Worm (Caenorhabditis elegans): ENCODE measurements around the gene tag-18.

Gene tag-18

ce11 chrX:3694172-3694571, 39.7 kb downstream of the tag-18 start (continued):
- TF ChIP-seq snpc-1.3 (tag; optimal IDR thresholded peaks at IDR 0.05; ENCODE audit: insufficient read depth), result no peak
- TF ChIP-seq nhr-90 (tag; optimal IDR thresholded peaks at IDR 0.05), result no peak
- no peak for TF ChIP-seq nfya-2 (GFP tag; IDR thresholded peaks at IDR 0.05)
- no peak for TF ChIP-seq T07F8.4 (tag; optimal IDR thresholded peaks at IDR 0.05)
- TF ChIP-seq akir-1 (GFP tag; optimal IDR thresholded peaks at IDR 0.05), result no peak
- peak; percentile 63; the same call in 1 of the 2 replicates for TF ChIP-seq K11D2.4 (GFP tag; IDR thresholded peaks at IDR 0.05)
- TF ChIP-seq B0019.2 (GFP tag; conservative IDR thresholded peaks at IDR 0.05), result no peak
- TF ChIP-seq ceh-58 (GFP tag; IDR thresholded peaks at IDR 0.05), result no peak
- TF ChIP-seq hlh-12 (tag; optimal IDR thresholded peaks at IDR 0.05), result no peak
- peak; percentile 67; the same call in 1 of the 2 replicates for TF ChIP-seq zfh-2 (GFP tag; conservative IDR thresholded peaks at IDR 0.05)
- no peak for TF ChIP-seq ztf-22 (GFP tag; optimal IDR thresholded peaks at IDR 0.05)
- TF ChIP-seq F37B4.10 (GFP tag; IDR thresholded peaks at IDR 0.05), result no peak
- no peak for TF ChIP-seq zim-3 (tag; optimal IDR thresholded peaks at IDR 0.05)
- TF ChIP-seq tlf-1 (GFP tag; optimal IDR thresholded peaks at IDR 0.05), result no peak
- TF ChIP-seq Y79H2A.3 (GFP tag; conservative IDR thresholded peaks at IDR 0.05), result no peak
- TF ChIP-seq lin-35 (GFP tag; optimal IDR thresholded peaks at IDR 0.05), result no peak
- no peak for TF ChIP-seq hlh-26 (GFP tag; conservative IDR thresholded peaks at IDR 0.05)
- TF ChIP-seq Y53G8AR.9 (GFP tag; conservative IDR thresholded peaks at IDR 0.05), result no peak
- no peak for TF ChIP-seq rec-8 (tag; optimal IDR thresholded peaks at IDR 0.05)
- TF ChIP-seq xnd-1 (tag; optimal IDR thresholded peaks at IDR 0.05), result no peak
- no peak for TF ChIP-seq nhr-80 (tag; optimal IDR thresholded peaks at IDR 0.05)
- no peak for TF ChIP-seq unc-130 (GFP tag; optimal IDR thresholded peaks at IDR 0.05)
- peak; percentile 59 for TF ChIP-seq K12H6.12 (tag; optimal IDR thresholded peaks at IDR 0.05)
- peak; percentile 5 for TF ChIP-seq somi-1 (GFP tag; optimal IDR thresholded peaks at IDR 0.05)
- TF ChIP-seq let-607 (tag; optimal IDR thresholded peaks at IDR 0.05), result no peak
- no peak for TF ChIP-seq F22D6.2 (tag; optimal IDR thresholded peaks at IDR 0.05)
- TF ChIP-seq hmg-1.2 (GFP tag; IDR thresholded peaks at IDR 0.05), result peak; percentile 59; the same call in 1 of the 2 replicates
- TF ChIP-seq F52B5.7 (tag; optimal IDR thresholded peaks at IDR 0.05), result no peak
- no peak for TF ChIP-seq nhr-27 (tag; optimal IDR thresholded peaks at IDR 0.05)
- TF ChIP-seq ama-1 (optimal IDR thresholded peaks at IDR 0.05), result no peak
- no peak for TF ChIP-seq ama-1 (GFP tag; optimal IDR thresholded peaks at IDR 0.05)
- TF ChIP-seq ztf-3 (GFP tag; optimal IDR thresholded peaks at IDR 0.05), result no peak
- no peak for TF ChIP-seq sea-2 (GFP tag; IDR thresholded peaks at IDR 0.05)
- no peak for TF ChIP-seq D2030.7 (GFP tag; IDR thresholded peaks at IDR 0.05)
- TF ChIP-seq lin-54 (GFP tag; optimal IDR thresholded peaks at IDR 0.05), result no peak
- no peak for TF ChIP-seq nfya-1 (tag; optimal IDR thresholded peaks at IDR 0.05; ENCODE audit: borderline replicate concordance, insufficient read depth)
- TF ChIP-seq sdz-38 (tag; optimal IDR thresholded peaks at IDR 0.05), result no peak
- no peak for TF ChIP-seq Y67H2A.10 (GFP tag; conservative IDR thresholded peaks at IDR 0.05)
- no peak for TF ChIP-seq gei-17 (GFP tag; optimal IDR thresholded peaks at IDR 0.05)
- TF ChIP-seq pbrm-1 (GFP tag; IDR thresholded peaks at IDR 0.05), result peak; percentile 45; the same call in 1 of the 2 replicates
- TF ChIP-seq efl-1 (GFP tag; optimal IDR thresholded peaks at IDR 0.05), result no peak
- no peak for TF ChIP-seq bed-2 (GFP tag; IDR thresholded peaks at IDR 0.05)
- no peak for TF ChIP-seq nhr-120 (GFP tag; IDR thresholded peaks at IDR 0.05)
- TF ChIP-seq atf-7 (tag; optimal IDR thresholded peaks at IDR 0.05), result no peak
- no peak for TF ChIP-seq B0261.1 (tag; optimal IDR thresholded peaks at IDR 0.05)
- no peak for TF ChIP-seq mxl-1 (tag; optimal IDR thresholded peaks at IDR 0.05)
- no peak for TF ChIP-seq ztf-28 (GFP tag; IDR thresholded peaks at IDR 0.05)
- TF ChIP-seq hrde-1 (tag; optimal IDR thresholded peaks at IDR 0.05; ENCODE audit: borderline replicate concordance), result no peak
- peak; percentile 24; the same call in 1 of the 2 replicates for TF ChIP-seq egrh-3 (GFP tag; IDR thresholded peaks at IDR 0.05)

Data from whole organism, young adult.